Fruit fly (Drosophila melanogaster): ENCODE results near the gene CG5676.
A peak's percentile ranks its signal among the peaks of the same experiment; 100 is the strongest.

Gene CG5676

dm6 chr2L:10294798-10295669 is 39.3 kb upstream of the CG5676 start, which contains the start of gene Hand:
Hand (minus strand) TSS chr2L:10295385.
- TF ChIP-seq Pif1B (GFP tag; optimal IDR thresholded peaks at IDR 0.05) (no peak), CG4496 (GFP tag; IDR thresholded peaks at IDR 0.05) (no peak), Snoo (tag; optimal IDR thresholded peaks at IDR 0.05) (no peak), CG13204 (GFP tag; optimal IDR thresholded peaks at IDR 0.05) (no peak), CG8159 (tag; optimal IDR thresholded peaks at IDR 0.05) (no peak), CG32121 (GFP tag; IDR thresholded peaks at IDR 0.05) (no peak), CG14655 (GFP tag; optimal IDR thresholded peaks at IDR 0.05) (no peak), D1 (tag; optimal IDR thresholded peaks at IDR 0.05) (no peak), EcR (GFP tag; optimal IDR thresholded peaks at IDR 0.05) (no peak), CG9948 (tag; optimal IDR thresholded peaks at IDR 0.05) (no peak), rn (GFP tag; IDR thresholded peaks at IDR 0.05) (no peak), fd96Ca (GFP tag; IDR thresholded peaks at IDR 0.05) (no peak), Ets98B (GFP tag; IDR thresholded peaks at IDR 0.05) (no peak), CG17806 (tag; optimal IDR thresholded peaks at IDR 0.05) (no peak), CG12605 (GFP tag; IDR thresholded peaks at IDR 0.05) (no peak), CG15710 (tag; optimal IDR thresholded peaks at IDR 0.05) (no peak)

- TF ChIP-seq CG17806 (tag; optimal IDR thresholded peaks at IDR 0.05) (peak; percentile 49), CG15710 (tag; optimal IDR thresholded peaks at IDR 0.05) (peak; percentile 38), Snoo (tag; optimal IDR thresholded peaks at IDR 0.05) (no peak), Ets98B (GFP tag; IDR thresholded peaks at IDR 0.05) (no peak; the same call in 1 of the 2 replicates), CG32121 (GFP tag; IDR thresholded peaks at IDR 0.05) (peak; percentile 66)
Observed at dm6 chr2L:10292066-10292560, 36.4 kb upstream of the CG5676 start, which contains the start of gene Ufd4. Ufd4 (minus strand) TSS chr2L:10292365.

- TF ChIP-seq Pif1A (GFP tag; optimal IDR thresholded peaks at IDR 0.05) (no peak), rn (GFP tag; IDR thresholded peaks at IDR 0.05) (no peak), CG14655 (GFP tag; optimal IDR thresholded peaks at IDR 0.05) (no peak), fd96Ca (GFP tag; IDR thresholded peaks at IDR 0.05) (no peak), Snoo (tag; optimal IDR thresholded peaks at IDR 0.05) (no peak), EcR (GFP tag; optimal IDR thresholded peaks at IDR 0.05) (no peak), Pif1B (GFP tag; optimal IDR thresholded peaks at IDR 0.05) (no peak), CG8159 (tag; optimal IDR thresholded peaks at IDR 0.05) (no peak), CG4496 (GFP tag; IDR thresholded peaks at IDR 0.05) (no peak), CG13204 (GFP tag; optimal IDR thresholded peaks at IDR 0.05) (no peak), gl (tag; optimal IDR thresholded peaks at IDR 0.05) (no peak)
Observed at dm6 chr2L:10291276-10291675, 35.6 kb upstream of the CG5676 start.

- no peak for TF ChIP-seq CG12605 (GFP tag; IDR thresholded peaks at IDR 0.05)
- no peak for TF ChIP-seq CG34367 (tag; optimal IDR thresholded peaks at IDR 0.05)
- TF ChIP-seq Pif1A (GFP tag; optimal IDR thresholded peaks at IDR 0.05) = no peak
- no peak for TF ChIP-seq D1 (tag; optimal IDR thresholded peaks at IDR 0.05)
- TF ChIP-seq CG4496 (GFP tag; IDR thresholded peaks at IDR 0.05) = no peak
- TF ChIP-seq CG8301 (tag; optimal IDR thresholded peaks at IDR 0.05) = no peak
- TF ChIP-seq Pif1B (GFP tag; optimal IDR thresholded peaks at IDR 0.05) = no peak
- no peak for TF ChIP-seq CG14655 (GFP tag; optimal IDR thresholded peaks at IDR 0.05)
- no peak for TF ChIP-seq fd96Ca (GFP tag; IDR thresholded peaks at IDR 0.05)
- TF ChIP-seq CG32121 (GFP tag; IDR thresholded peaks at IDR 0.05) = no peak
- TF ChIP-seq CG9948 (tag; optimal IDR thresholded peaks at IDR 0.05) = no peak
- no peak for TF ChIP-seq gl (tag; optimal IDR thresholded peaks at IDR 0.05)
- no peak for TF ChIP-seq Ets98B (GFP tag; IDR thresholded peaks at IDR 0.05)
- TF ChIP-seq CG8159 (tag; optimal IDR thresholded peaks at IDR 0.05) = no peak
- no peak for TF ChIP-seq CG10348 (GFP tag; IDR thresholded peaks at IDR 0.05)
- no peak for TF ChIP-seq CG17806 (tag; optimal IDR thresholded peaks at IDR 0.05)
- TF ChIP-seq Snoo (tag; optimal IDR thresholded peaks at IDR 0.05) = no peak
- TF ChIP-seq CG15710 (tag; optimal IDR thresholded peaks at IDR 0.05) = no peak
- TF ChIP-seq rn (GFP tag; IDR thresholded peaks at IDR 0.05) = no peak
- no peak for TF ChIP-seq CG13204 (GFP tag; optimal IDR thresholded peaks at IDR 0.05)
Observed at dm6 chr2L:10280772-10281171, 25.1 kb upstream of the CG5676 start, which contains the start of gene CG34043. CG34043 (minus strand) TSS chr2L:10280872.

dm6 chr2L:10278658-10279057 is 23.0 kb upstream of the CG5676 start, which contains the start of gene Utx:
Utx (minus strand) TSS chr2L:10278811.
- TF ChIP-seq Pif1A (GFP tag; optimal IDR thresholded peaks at IDR 0.05) = no peak
- no peak for TF ChIP-seq fd96Ca (GFP tag; IDR thresholded peaks at IDR 0.05)
- TF ChIP-seq Pif1B (GFP tag; optimal IDR thresholded peaks at IDR 0.05) = no peak
- no peak for TF ChIP-seq rn (GFP tag; IDR thresholded peaks at IDR 0.05)
- no peak for TF ChIP-seq CG34367 (tag; optimal IDR thresholded peaks at IDR 0.05)
- no peak for TF ChIP-seq CG17806 (tag; optimal IDR thresholded peaks at IDR 0.05)
- no peak for TF ChIP-seq CG32121 (GFP tag; IDR thresholded peaks at IDR 0.05)

- TF ChIP-seq Pif1B (GFP tag; optimal IDR thresholded peaks at IDR 0.05) (no peak), CG15710 (tag; optimal IDR thresholded peaks at IDR 0.05) (no peak), rn (GFP tag; IDR thresholded peaks at IDR 0.05) (no peak), CG9948 (tag; optimal IDR thresholded peaks at IDR 0.05) (no peak), CG12605 (GFP tag; IDR thresholded peaks at IDR 0.05) (no peak), CG8159 (tag; optimal IDR thresholded peaks at IDR 0.05) (no peak), CG34367 (tag; optimal IDR thresholded peaks at IDR 0.05) (no peak), CG4496 (GFP tag; IDR thresholded peaks at IDR 0.05) (no peak), CG14655 (GFP tag; optimal IDR thresholded peaks at IDR 0.05) (no peak), EcR (GFP tag; optimal IDR thresholded peaks at IDR 0.05) (no peak)
Observed at dm6 chr2L:10277362-10277761, 21.7 kb upstream of the CG5676 start.

All from whole organism, pupa.